Fruit fly (Drosophila melanogaster): ENCODE results near the gene CG5860.

Gene CG5860

dm6 chr3R:17371094-17371493 is 38.3 kb upstream of the CG5860 start (continued):
- TF ChIP-seq Usf (GFP tag; optimal IDR thresholded peaks at IDR 0.05): no peak
- peak; percentile 57 for TF ChIP-seq CG2678 (tag; optimal IDR thresholded peaks at IDR 0.05)
- TF ChIP-seq slp2 (GFP tag; optimal IDR thresholded peaks at IDR 0.05): no peak
- no peak for TF ChIP-seq jigr1 (GFP tag; IDR thresholded peaks at IDR 0.05)
- no peak for TF ChIP-seq CG8765 (GFP tag; IDR thresholded peaks at IDR 0.05)
- peak; percentile 2 for TF ChIP-seq CG13424 (tag; optimal IDR thresholded peaks at IDR 0.05)
- TF ChIP-seq HmgZ (tag; optimal IDR thresholded peaks at IDR 0.05): no peak
- peak; percentile 62 for TF ChIP-seq Hmr (GFP tag; optimal IDR thresholded peaks at IDR 0.05)
- TF ChIP-seq odd (GFP tag; optimal IDR thresholded peaks at IDR 0.05): no peak
- TF ChIP-seq pan (optimal IDR thresholded peaks at IDR 0.05): no peak
- peak in 1 of 2 experiments; percentile 46 for TF ChIP-seq pan (GFP tag; optimal IDR thresholded peaks at IDR 0.05 in 1 of 2, IDR thresholded peaks at IDR 0.05 in 1 of 2)
- no peak for TF ChIP-seq CG18619 (GFP tag; optimal IDR thresholded peaks at IDR 0.05)
- TF ChIP-seq CG15696 (tag; optimal IDR thresholded peaks at IDR 0.05): no peak
- TF ChIP-seq CTCF (GFP tag; optimal IDR thresholded peaks at IDR 0.05): no peak
- TF ChIP-seq peb (GFP tag; IDR thresholded peaks at IDR 0.05): no peak
- TF ChIP-seq cad (GFP tag; optimal IDR thresholded peaks at IDR 0.05): no peak
- TF ChIP-seq CG3847 (GFP tag; IDR thresholded peaks at IDR 0.05): no peak; the same call in 1 of the 2 replicates
- no peak for TF ChIP-seq Hr39 (optimal IDR thresholded peaks at IDR 0.05)
- TF ChIP-seq pfk (GFP tag; optimal IDR thresholded peaks at IDR 0.05): no peak
- no peak for TF ChIP-seq nerfin-1 (tag; optimal IDR thresholded peaks at IDR 0.05)
- no peak for TF ChIP-seq al (GFP tag; IDR thresholded peaks at IDR 0.05)
- TF ChIP-seq CG31224 (GFP tag; IDR thresholded peaks at IDR 0.05): no peak
- no peak for TF ChIP-seq nerfin-2 (GFP tag; IDR thresholded peaks at IDR 0.05; ENCODE audit: partially characterized antibody)
- TF ChIP-seq CG15011 (GFP tag; optimal IDR thresholded peaks at IDR 0.05): no peak
- TF ChIP-seq rib (GFP tag; IDR thresholded peaks at IDR 0.05): no peak
- peak; percentile 55 for TF ChIP-seq CG7839 (tag; optimal IDR thresholded peaks at IDR 0.05)
- no peak for TF ChIP-seq luna (GFP tag; optimal IDR thresholded peaks at IDR 0.05)
- no peak for TF ChIP-seq CG7357 (GFP tag; IDR thresholded peaks at IDR 0.05)
- TF ChIP-seq psq (GFP tag; optimal IDR thresholded peaks at IDR 0.05): no peak
- peak; percentile 52 for TF ChIP-seq CG7556 (GFP tag; optimal IDR thresholded peaks at IDR 0.05)
- TF ChIP-seq CG7271 (tag; optimal IDR thresholded peaks at IDR 0.05): no peak
- no peak for TF ChIP-seq CG4854 (GFP tag; optimal IDR thresholded peaks at IDR 0.05)
- TF ChIP-seq CG11504 (tag; optimal IDR thresholded peaks at IDR 0.05): peak; percentile 49
- TF ChIP-seq nau (GFP tag; optimal IDR thresholded peaks at IDR 0.05): no peak
- no peak for TF ChIP-seq wdn (GFP tag; IDR thresholded peaks at IDR 0.05)
- TF ChIP-seq Spps (tag; optimal IDR thresholded peaks at IDR 0.05): no peak
- no peak for TF ChIP-seq disco-r (GFP tag; optimal IDR thresholded peaks at IDR 0.05)
- no peak for TF ChIP-seq sd (tag; optimal IDR thresholded peaks at IDR 0.05)
- no peak for TF ChIP-seq zen2 (GFP tag; IDR thresholded peaks at IDR 0.05; ENCODE audit: partially characterized antibody)
- TF ChIP-seq CG10979 (tag; optimal IDR thresholded peaks at IDR 0.05): no peak
- 0 out of 2 replicates have a peak, but pooled peaks have one; percentile 6 for TF ChIP-seq sisA (GFP tag; IDR thresholded peaks at IDR 0.05)
- TF ChIP-seq CG4282 (GFP tag; optimal IDR thresholded peaks at IDR 0.05): no peak
- peak; percentile 45; the same call in 1 of the 2 replicates for TF ChIP-seq slbo (GFP tag; IDR thresholded peaks at IDR 0.05)
- no peak for TF ChIP-seq Deaf1 (tag; optimal IDR thresholded peaks at IDR 0.05)
- peak; percentile 4; the same call in 1 of the 2 replicates for TF ChIP-seq NFAT (GFP tag; IDR thresholded peaks at IDR 0.05)
- TF ChIP-seq abd-A (tag; optimal IDR thresholded peaks at IDR 0.05): peak; percentile 25
- TF ChIP-seq insv (GFP tag; optimal IDR thresholded peaks at IDR 0.05): no peak
- TF ChIP-seq Xbp1 (GFP tag; optimal IDR thresholded peaks at IDR 0.05): no peak
- peak; percentile 14 for TF ChIP-seq CG12071 (GFP tag; optimal IDR thresholded peaks at IDR 0.05)
- TF ChIP-seq CG3407 (GFP tag; optimal IDR thresholded peaks at IDR 0.05): no peak
- TF ChIP-seq Trl (optimal IDR thresholded peaks at IDR 0.05): no peak
- no peak for TF ChIP-seq Trl (GFP tag; optimal IDR thresholded peaks at IDR 0.05)
- TF ChIP-seq org-1 (GFP tag; optimal IDR thresholded peaks at IDR 0.05): no peak

All from whole organism, embryonic.